Fruit fly (Drosophila melanogaster) whole organism, embryonic: ENCODE results near the gene tex.

Experiments
- Atf6 ChIP-seq: fragments of 200-800 bp; sonication (Bioruptor generic); IDR thresholded peaks from 2 replicates; pipeline ENCODE4 v1.3.6; 2022; ENCODE audit warnings: missing biosample characterization, missing genetic modification characterization
- Bdp1 ChIP-seq: fragments of 200-800 bp; sonication (Bioruptor generic); optimal IDR thresholded peaks from 3 replicates; lab custom pipeline; 2016; ENCODE audit warnings: missing biosample characterization, missing genetic modification characterization
- CG14965 ChIP-seq: fragments of 200-800 bp; sonication (Bioruptor generic); optimal IDR thresholded peaks from 2 replicates; lab custom pipeline; 2016; ENCODE audit warnings: missing biosample characterization, missing genetic modification characterization, borderline replicate concordance
- CG7745 ChIP-seq: fragments of 200-800 bp; sonication (Bioruptor generic); optimal IDR thresholded peaks from 2 replicates; lab custom pipeline; 2018; ENCODE audit warnings: missing biosample characterization, mild to moderate bottlenecking, missing genetic modification characterization, moderate library complexity
- CTCF ChIP-seq: fragments of 200-800 bp; sonication (Bioruptor generic); optimal IDR thresholded peaks from 2 replicates; lab custom pipeline; 2017; ENCODE audit warnings: missing biosample characterization, mild to moderate bottlenecking, missing genetic modification characterization, moderate library complexity
- Hand ChIP-seq: fragments of 200-800 bp; sonication (Bioruptor generic); optimal IDR thresholded peaks from 2 replicates; lab custom pipeline; 2017; ENCODE audit warnings: mild to moderate bottlenecking, missing biosample characterization, missing genetic modification reagents, missing genetic modification characterization
- Ptx1 ChIP-seq: fragments of 200-800 bp; sonication (Bioruptor generic); IDR thresholded peaks from 2 replicates; pipeline ENCODE4 v1.3.6; 2022; ENCODE audit warnings: missing biosample characterization, missing genetic modification characterization
- ewg ChIP-seq: fragments of 200-800 bp; sonication (Bioruptor generic); optimal IDR thresholded peaks from 3 replicates; lab custom pipeline; 2017; ENCODE audit warnings: mild to moderate bottlenecking, missing biosample characterization, missing genetic modification reagents, missing genetic modification characterization
- h ChIP-seq: fragments of >200 bp; optimal IDR thresholded peaks from 2 replicates; lab custom pipeline; 2017
- maf-S ChIP-seq: fragments of 200-800 bp; sonication (Bioruptor generic); optimal IDR thresholded peaks from 2 replicates; lab custom pipeline; 2016; ENCODE audit warnings: missing biosample characterization, missing genetic modification characterization
- twi ChIP-seq: fragments of 200-800 bp; optimal IDR thresholded peaks from 2 replicates; lab custom pipeline; 2019; ENCODE audit warnings: missing biosample characterization, mild to moderate bottlenecking, missing genetic modification characterization, moderate library complexity

DNA sequence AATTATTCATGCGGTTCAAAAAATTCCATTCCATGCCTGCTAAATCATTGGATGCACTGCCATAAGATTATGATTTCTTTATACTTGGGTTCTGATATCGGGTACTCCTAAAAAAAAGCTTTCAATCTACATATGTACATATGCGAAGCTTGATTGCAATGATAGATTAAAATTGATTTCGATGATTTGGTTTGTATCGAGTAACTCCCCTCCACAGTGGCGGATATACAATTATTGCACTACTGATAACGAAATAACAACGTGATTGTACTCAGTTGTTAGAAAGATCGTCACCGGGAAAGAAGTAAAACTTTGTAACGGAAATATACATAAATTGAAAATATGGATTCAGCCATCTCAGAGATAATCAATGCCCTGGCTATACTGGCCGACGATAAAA, 20.7 kb downstream of the tex start, which contains the start of gene Nazo:
- no peak for TF ChIP-seq CTCF
- no peak for TF ChIP-seq h (lab: Kevin White, UChicago)
- no peak for TF ChIP-seq Atf6 (GFP tag; lab: Robert Waterston, UW)
- no peak for TF ChIP-seq CG7745 (tag; lab: Kevin White, UChicago)
- no peak for TF ChIP-seq Hand (GFP tag; lab: Kevin White, UChicago)
- no peak for TF ChIP-seq Bdp1 (GFP tag; lab: Kevin White, UChicago)
- no peak for TF ChIP-seq maf-S (GFP tag; lab: Kevin White, UChicago)
- no peak for TF ChIP-seq Ptx1 (GFP tag; lab: Robert Waterston, UW)
- no peak for TF ChIP-seq ewg
- no peak for TF ChIP-seq CG14965
- TF ChIP-seq twi (tag; lab: Kevin White, UChicago) = no peak
